Worm (Caenorhabditis elegans): Measurements from ENCODE around the gene Y51H4A.22.

DNA sequence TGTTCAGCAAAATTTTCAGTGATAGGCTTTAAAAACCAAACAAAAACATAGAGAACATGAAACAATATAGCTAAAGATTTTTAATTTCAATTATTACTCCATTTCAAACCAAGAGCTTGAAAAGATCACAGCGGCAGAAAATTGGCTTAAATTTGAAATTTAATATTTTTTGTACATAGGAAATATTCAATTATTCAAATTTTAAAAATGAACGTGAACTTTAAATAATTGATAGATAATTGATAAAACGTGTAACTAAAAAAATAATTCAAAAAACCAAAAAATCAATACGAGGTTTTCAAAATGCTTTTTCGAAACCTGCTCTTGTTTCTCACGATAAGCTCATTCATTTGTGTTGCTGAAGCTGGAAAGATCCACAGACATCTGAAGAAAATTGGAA, at the start of gene Y51H4A.22:
- TF ChIP-seq pha-4 (tag; optimal IDR thresholded peaks at IDR 0.05) (no peak), nfya-1 (tag; optimal IDR thresholded peaks at IDR 0.05) (no peak), ahr-1 (tag; optimal IDR thresholded peaks at IDR 0.05) (no peak), ceh-31 (tag; optimal IDR thresholded peaks at IDR 0.05) (no peak), tbx-2 (tag; optimal IDR thresholded peaks at IDR 0.05) (no peak)

Data from whole organism, late embryonic.